Fruit fly (Drosophila melanogaster) whole organism, embryonic: ENCODE results near the gene CG10660.

ENCODE experiments used
- CG10565 ChIP-seq: fragments of 200-800 bp; sonication (Bioruptor generic); optimal IDR thresholded peaks from 3 replicates; lab custom pipeline; 2016; ENCODE audit warnings: missing biosample characterization, mild to moderate bottlenecking, missing genetic modification characterization
- CG11093 ChIP-seq: fragments of 200-800 bp; sonication (Bioruptor generic); IDR thresholded peaks from 3 replicates; pipeline ENCODE4 v1.3.6; 2022; ENCODE audit warnings: missing biosample characterization, missing genetic modification characterization
- CG12769 ChIP-seq: fragments of 200-800 bp; sonication (Bioruptor generic); optimal IDR thresholded peaks from 2 replicates; lab custom pipeline; 2019; ENCODE audit warnings: missing biosample characterization, mild to moderate bottlenecking, missing genetic modification characterization, moderate library complexity
- CG13296 ChIP-seq: fragments of 200-800 bp; sonication (Bioruptor generic); optimal IDR thresholded peaks from 3 replicates; lab custom pipeline; 2018; ENCODE audit warnings: missing biosample characterization, mild to moderate bottlenecking, missing genetic modification characterization
- CG13424 ChIP-seq: fragments of 200-800 bp; sonication (Bioruptor generic); optimal IDR thresholded peaks from 2 replicates; lab custom pipeline; 2019; ENCODE audit warnings: missing biosample characterization, mild to moderate bottlenecking, missing genetic modification characterization, moderate library complexity
- CG13894 ChIP-seq: fragments of 200-800 bp; sonication (Bioruptor generic); optimal IDR thresholded peaks from 3 replicates; lab custom pipeline; 2018; ENCODE audit warnings: missing biosample characterization, mild to moderate bottlenecking, missing genetic modification characterization, moderate library complexity
- CG14014 ChIP-seq: fragments of 200-800 bp; sonication (Bioruptor generic); IDR thresholded peaks from 2 replicates; pipeline ENCODE4 v1.3.6; 2022; ENCODE audit warnings: missing biosample characterization, missing genetic modification characterization
- CG14710 ChIP-seq: fragments of 200-800 bp; sonication (Bioruptor generic); optimal IDR thresholded peaks from 3 replicates; lab custom pipeline; 2019; ENCODE audit warnings: missing biosample characterization, mild to moderate bottlenecking, missing genetic modification characterization, moderate library complexity
- CG15514 ChIP-seq: fragments of 200-800 bp; sonication (Bioruptor generic); optimal IDR thresholded peaks from 3 replicates; lab custom pipeline; 2017; ENCODE audit warnings: missing biosample characterization, missing genetic modification characterization, mild to moderate bottlenecking, moderate library complexity, missing genetic modification reagents
- CG18011 ChIP-seq: fragments of 200-800 bp; sonication (Bioruptor generic); optimal IDR thresholded peaks from 2 replicates; lab custom pipeline; 2017; ENCODE audit warnings: missing biosample characterization, missing genetic modification characterization, mild to moderate bottlenecking, moderate library complexity, missing genotype
- CG1832 ChIP-seq: fragments of 200-800 bp; sonication (Bioruptor generic); optimal IDR thresholded peaks from 2 replicates; lab custom pipeline; 2017; ENCODE audit warnings: missing biosample characterization, mild to moderate bottlenecking, missing genetic modification characterization, inconsistent platforms
- CG18476 ChIP-seq: fragments of 200-800 bp; sonication (Bioruptor generic); optimal IDR thresholded peaks from 2 replicates; lab custom pipeline; 2016; ENCODE audit warnings: missing biosample characterization, mild to moderate bottlenecking, missing genetic modification characterization
- CG34376 ChIP-seq: fragments of 200-800 bp; sonication (Bioruptor generic); optimal IDR thresholded peaks from 2 replicates; lab custom pipeline; 2018; ENCODE audit warnings: missing biosample characterization, mild to moderate bottlenecking, missing genetic modification characterization
- CG4328 ChIP-seq: fragments of 200-800 bp; sonication (Bioruptor generic); optimal IDR thresholded peaks from 3 replicates; lab custom pipeline; 2017; ENCODE audit warnings: missing biosample characterization, missing genetic modification reagents, missing genetic modification characterization
- CG5953 ChIP-seq: fragments of 200-800 bp; sonication (Bioruptor generic); IDR thresholded peaks from 2 replicates; pipeline ENCODE4 v1.3.6; 2022; ENCODE audit warnings: missing biosample characterization, missing genetic modification characterization
- CG6175 ChIP-seq: fragments of 200-800 bp; sonication (Bioruptor generic); IDR thresholded peaks from 3 replicates; pipeline ENCODE4 v1.3.6; 2022; ENCODE audit warnings: missing biosample characterization, missing genetic modification characterization
- CG7556 ChIP-seq: fragments of 200-800 bp; sonication (Bioruptor generic); optimal IDR thresholded peaks from 2 replicates; lab custom pipeline; 2017; ENCODE audit warnings: missing biosample characterization, mild to moderate bottlenecking, missing genetic modification characterization
- CG7786 ChIP-seq: fragments of 200-800 bp; sonication (Bioruptor generic); optimal IDR thresholded peaks from 2 replicates; lab custom pipeline; 2016; ENCODE audit warnings: missing biosample characterization, missing genetic modification characterization
- CG8924 ChIP-seq: fragments of 200-800 bp; optimal IDR thresholded peaks from 3 replicates; lab custom pipeline; 2019; ENCODE audit warnings: missing biosample characterization, mild to moderate bottlenecking, missing genetic modification characterization, moderate library complexity
- CG9609 ChIP-seq: fragments of 200-800 bp; sonication (Bioruptor generic); optimal IDR thresholded peaks from 3 replicates; lab custom pipeline; 2016; ENCODE audit warnings: missing biosample characterization, missing genetic modification characterization
- CTCF ChIP-seq: fragments of 200-800 bp; sonication (Bioruptor generic); optimal IDR thresholded peaks from 2 replicates; lab custom pipeline; 2017; ENCODE audit warnings: missing biosample characterization, mild to moderate bottlenecking, missing genetic modification characterization, moderate library complexity
- Deaf1 ChIP-seq: fragments of 200-800 bp; optimal IDR thresholded peaks from 3 replicates; lab custom pipeline; 2019; ENCODE audit warnings: missing biosample characterization, mild to moderate bottlenecking, missing genetic modification characterization, moderate library complexity
- Dip2 ChIP-seq: fragments of 200-800 bp; sonication (Bioruptor generic); IDR thresholded peaks from 2 replicates; pipeline ENCODE4 v1.3.6; 2022; ENCODE audit warnings: missing biosample characterization, missing genetic modification characterization
- GATAe ChIP-seq: fragments of 200-800 bp; sonication (Bioruptor generic); conservative IDR thresholded peaks from 2 replicates; pipeline ENCODE4 v1.3.6; 2022; ENCODE audit warnings: missing biosample characterization, missing genetic modification characterization
- H15 ChIP-seq: fragments of 200-800 bp; sonication (Bioruptor generic); IDR thresholded peaks from 3 replicates; pipeline ENCODE4 v1.3.6; 2022; ENCODE audit warnings: missing biosample characterization, missing genetic modification characterization
- HmgZ ChIP-seq: fragments of 200-800 bp; sonication (Bioruptor generic); optimal IDR thresholded peaks from 2 replicates; lab custom pipeline; 2018; ENCODE audit warnings: missing biosample characterization, mild to moderate bottlenecking, missing genetic modification characterization
- NfI ChIP-seq: fragments of 200-800 bp; sonication (Bioruptor generic); optimal IDR thresholded peaks from 3 replicates; lab custom pipeline; 2018; ENCODE audit warnings: missing biosample characterization, mild to moderate bottlenecking, missing genetic modification characterization, moderate library complexity
- Scr ChIP-seq: fragments of 200-800 bp; sonication (Bioruptor generic); IDR thresholded peaks from 2 replicates; pipeline ENCODE4 v1.3.6; 2022; ENCODE audit warnings: missing biosample characterization, missing genetic modification characterization; ENCODE audit not compliant: partially characterized antibody
- Spps ChIP-seq: fragments of 200-800 bp; sonication (Bioruptor generic); optimal IDR thresholded peaks from 2 replicates; lab custom pipeline; 2018; ENCODE audit warnings: missing biosample characterization, mild to moderate bottlenecking, missing genetic modification characterization
- TFAM ChIP-seq: fragments of 200-800 bp; sonication (Bioruptor generic); optimal IDR thresholded peaks from 2 replicates; lab custom pipeline; 2017; ENCODE audit warnings: missing biosample characterization, missing genetic modification characterization, inconsistent platforms
- ase ChIP-seq: fragments of 200-800 bp; sonication (Bioruptor generic); IDR thresholded peaks from 3 replicates; pipeline ENCODE4 v1.3.6; 2022; ENCODE audit warnings: missing biosample characterization, missing genetic modification characterization
- bcd ChIP-seq: fragments of 200-800 bp; sonication (Bioruptor generic); optimal IDR thresholded peaks from 2 replicates; lab custom pipeline; 2017; ENCODE audit warnings: missing biosample characterization, mild to moderate bottlenecking, missing genetic modification characterization
- bigmax ChIP-seq: fragments of 200-800 bp; sonication (Bioruptor generic); optimal IDR thresholded peaks from 2 replicates; lab custom pipeline; 2018; ENCODE audit warnings: missing biosample characterization, mild to moderate bottlenecking, missing genetic modification characterization
- bowl ChIP-seq: fragments of 200-800 bp; sonication (Bioruptor generic); IDR thresholded peaks from 2 replicates; pipeline ENCODE4 v1.3.6; 2022; ENCODE audit warnings: missing biosample characterization, missing genetic modification characterization
- chinmo ChIP-seq: fragments of 200-800 bp; sonication (Bioruptor generic); IDR thresholded peaks from 4 replicates; pipeline ENCODE4 v1.3.6; 2022; ENCODE audit warnings: missing biosample characterization, missing genetic modification characterization; ENCODE audit not compliant: partially characterized antibody
- chn ChIP-seq: fragments of 200-800 bp; sonication (Bioruptor generic); optimal IDR thresholded peaks from 2 replicates; lab custom pipeline; 2016; ENCODE audit warnings: missing biosample characterization, missing genetic modification characterization
- da ChIP-seq: fragments of 200-800 bp; sonication (Bioruptor generic); optimal IDR thresholded peaks from 2 replicates; lab custom pipeline; 2016; ENCODE audit warnings: missing biosample characterization, missing genetic modification characterization
- gem ChIP-seq: fragments of 200-800 bp; sonication (Bioruptor generic); optimal IDR thresholded peaks from 2 replicates; lab custom pipeline; 2019; ENCODE audit warnings: missing biosample characterization, mild to moderate bottlenecking, missing genetic modification characterization, moderate library complexity
- lab ChIP-seq: fragments of 200-800 bp; sonication (Bioruptor generic); optimal IDR thresholded peaks from 3 replicates; lab custom pipeline; 2017; ENCODE audit warnings: missing biosample characterization, missing genetic modification characterization, mild to moderate bottlenecking, moderate library complexity, missing genetic modification reagents
- luna ChIP-seq: fragments of 200-800 bp; sonication (Bioruptor generic); optimal IDR thresholded peaks from 2 replicates; lab custom pipeline; 2016; ENCODE audit warnings: missing biosample characterization, missing genetic modification characterization
- maf-S ChIP-seq: fragments of 200-800 bp; sonication (Bioruptor generic); optimal IDR thresholded peaks from 2 replicates; lab custom pipeline; 2016; ENCODE audit warnings: missing biosample characterization, missing genetic modification characterization
- mld ChIP-seq: fragments of 200-800 bp; sonication (Bioruptor generic); IDR thresholded peaks from 3 replicates; pipeline ENCODE4 v1.3.6; 2022; ENCODE audit warnings: missing biosample characterization, missing genetic modification characterization; ENCODE audit not compliant: partially characterized antibody
- pan ChIP-seq, 4 experiments: fragments of >200 bp in 3 of 4; fragments of 200-800 bp in 1 of 4; sonication (Bioruptor generic) in 1 of 4; optimal IDR thresholded peaks in 3 of 4; IDR thresholded peaks in 1 of 4; 2 replicates each; pipeline versions ENCODE4 v1.3.6 to Lab custom; 2017 to 2022; ENCODE audit warnings: missing biosample characterization in 2 of 4, missing genetic modification characterization in 2 of 4, mixed read lengths in 1 of 4
- pho ChIP-seq: fragments of 200-800 bp; sonication (Bioruptor generic); optimal IDR thresholded peaks from 2 replicates; lab custom pipeline; 2016; ENCODE audit warnings: missing biosample characterization, missing genetic modification characterization
- ssp ChIP-seq: fragments of 200-800 bp; sonication (Bioruptor generic); IDR thresholded peaks from 2 replicates; pipeline ENCODE4 v1.3.6; 2022; ENCODE audit warnings: missing biosample characterization, missing genetic modification characterization
- tna ChIP-seq: fragments of 200-800 bp; sonication (Bioruptor generic); IDR thresholded peaks from 2 replicates; pipeline ENCODE4 v1.3.6; 2022; ENCODE audit warnings: missing biosample characterization, missing genetic modification characterization; ENCODE audit not compliant: partially characterized antibody
- toy ChIP-seq: fragments of 200-800 bp; sonication (Bioruptor generic); IDR thresholded peaks from 2 replicates; pipeline ENCODE4 v1.3.6; 2022; ENCODE audit warnings: missing biosample characterization, missing genetic modification characterization
- ttk ChIP-seq: fragments of 200-800 bp; sonication (Bioruptor generic); IDR thresholded peaks from 2 replicates; pipeline ENCODE4 v2.1.2; 2022; ENCODE audit warnings: missing biosample characterization, missing genetic modification characterization
- wor ChIP-seq: fragments of 200-800 bp; sonication (Bioruptor generic); IDR thresholded peaks from 2 replicates; pipeline ENCODE4 v1.3.6; 2022; ENCODE audit warnings: missing biosample characterization, missing genetic modification characterization
- zfh1 ChIP-seq: fragments of 200-800 bp; sonication (Bioruptor generic); IDR thresholded peaks from 3 replicates; pipeline ENCODE4 v1.3.6; 2022; ENCODE audit warnings: missing biosample characterization, missing genetic modification characterization

The CG10660 gene

dm6 chr3L:12514762-12515215 lies 24.3 kb upstream of the CG10660 start, which contains the start of the genes sti and tral (continued):
- TF ChIP-seq CG15514 (GFP tag; lab: Kevin White, UChicago): peak; percentile 93
- TF ChIP-seq maf-S: peak; percentile 94
- peak; percentile 95 for TF ChIP-seq CG7786 (GFP tag; lab: Kevin White, UChicago)
- peak; percentile 88 for TF ChIP-seq CG13894 (tag; lab: Kevin White, UChicago)
- TF ChIP-seq HmgZ: peak; percentile 95
- TF ChIP-seq wor (GFP tag; lab: Robert Waterston, UW): peak; percentile 65
- peak; percentile 74 for TF ChIP-seq CTCF (GFP tag; lab: Kevin White, UChicago)
- peak; percentile 78 for TF ChIP-seq CG6175 (GFP tag; lab: Robert Waterston, UW)
- TF ChIP-seq CG9609 (GFP tag; lab: Kevin White, UChicago): peak; percentile 94
- TF ChIP-seq chn (GFP tag; lab: Kevin White, UChicago): peak; percentile 94
- TF ChIP-seq CG4328 (GFP tag; lab: Kevin White, UChicago): peak; percentile 91
- peak; percentile 70 for TF ChIP-seq ssp (GFP tag; lab: Robert Waterston, UW)
- peak; percentile 53 for TF ChIP-seq Scr (GFP tag; lab: Robert Waterston, UW)
- no peak for TF ChIP-seq pan (optimal IDR thresholded peaks at IDR 0.05; lab: Kevin White, UChicago)
- peak in 1 of 2 experiments; percentile 86 for TF ChIP-seq pan (GFP tag; optimal IDR thresholded peaks at IDR 0.05 in 1 of 2, IDR thresholded peaks at IDR 0.05 in 1 of 2)
- TF ChIP-seq luna (GFP tag; lab: Kevin White, UChicago): peak; percentile 88
- TF ChIP-seq lab (GFP tag; lab: Kevin White, UChicago): peak; percentile 93
- peak; percentile 72 for TF ChIP-seq CG13296 (GFP tag; lab: Kevin White, UChicago)
- no peak for TF ChIP-seq CG1832
- peak; percentile 71 for TF ChIP-seq H15 (GFP tag; lab: Robert Waterston, UW)
- TF ChIP-seq CG18476: peak; percentile 88
- TF ChIP-seq bcd (GFP tag; lab: Kevin White, UChicago): peak; percentile 89
- peak; percentile 87 for TF ChIP-seq CG12769 (tag; lab: Kevin White, UChicago)
- TF ChIP-seq mld (GFP tag; lab: Robert Waterston, UW): no peak
- peak; percentile 70 for TF ChIP-seq Spps
- TF ChIP-seq CG11093 (GFP tag; lab: Robert Waterston, UW): peak; percentile 82
- TF ChIP-seq CG10565 (GFP tag; lab: Kevin White, UChicago): peak; percentile 59
- TF ChIP-seq Deaf1 (tag; lab: Kevin White, UChicago): peak; percentile 76
- TF ChIP-seq CG7556 (GFP tag; lab: Kevin White, UChicago): peak; percentile 67
- peak; percentile 88 for TF ChIP-seq CG13424 (tag; lab: Kevin White, UChicago)
- peak; percentile 87 for TF ChIP-seq CG14014 (GFP tag; lab: Robert Waterston, UW)
- TF ChIP-seq CG18011 (GFP tag; lab: Kevin White, UChicago): peak; percentile 82
- TF ChIP-seq bowl: 0 out of 2 replicates have a peak, but pooled peaks have one; percentile 50
- no peak for TF ChIP-seq toy (GFP tag; lab: Robert Waterston, UW)
- peak; percentile 93 for TF ChIP-seq CG14710 (tag; lab: Kevin White, UChicago)
- no peak for TF ChIP-seq bigmax (GFP tag; lab: Kevin White, UChicago)
- peak; percentile 95 for TF ChIP-seq pho
- TF ChIP-seq CG5953 (GFP tag; lab: Robert Waterston, UW): peak; percentile 57; the same call in 1 of the 2 replicates
- no peak for TF ChIP-seq tna (GFP tag; lab: Robert Waterston, UW)
- TF ChIP-seq zfh1 (GFP tag; lab: Robert Waterston, UW): peak; percentile 86
- no peak; the same call in 1 of the 2 replicates for TF ChIP-seq GATAe (GFP tag; lab: Robert Waterston, UW)
- no peak for TF ChIP-seq Dip2 (GFP tag; lab: Robert Waterston, UW)
- TF ChIP-seq da (GFP tag; lab: Kevin White, UChicago): peak; percentile 91
- TF ChIP-seq TFAM (GFP tag; lab: Kevin White, UChicago): no peak
- peak; percentile 88 for TF ChIP-seq gem (tag; lab: Kevin White, UChicago)
- peak; percentile 84 for TF ChIP-seq ttk
- TF ChIP-seq ase (GFP tag; lab: Robert Waterston, UW): peak; percentile 78
- TF ChIP-seq CG8924: peak; percentile 75
- peak; percentile 91 for TF ChIP-seq NfI (GFP tag; lab: Kevin White, UChicago)
- TF ChIP-seq CG34376 (GFP tag; lab: Kevin White, UChicago): peak; percentile 92
- 0 out of 4 replicates have a peak, but pooled peaks have one; percentile 16 for TF ChIP-seq chinmo (GFP tag; lab: Robert Waterston, UW)
